Fruit fly (Drosophila melanogaster) whole organism, prepupa: ENCODE measurements around the gene NPF.
A peak's percentile ranks its signal among the peaks of the same experiment; 100 is the strongest.

Source experiments
- CG10631 ChIP-seq: fragments of 200-800 bp; sonication (Bioruptor generic); optimal IDR thresholded peaks from 2 replicates; lab custom pipeline; 2016; ENCODE audit warnings: missing biosample characterization, missing genetic modification characterization
- CG10669 ChIP-seq: fragments of 200-800 bp; sonication (Bioruptor generic); optimal IDR thresholded peaks from 3 replicates; lab custom pipeline; 2018; ENCODE audit warnings: missing biosample characterization, mild to moderate bottlenecking, missing genetic modification characterization, moderate library complexity
- CG11294 ChIP-seq: fragments of 200-800 bp; sonication (Bioruptor generic); IDR thresholded peaks from 2 replicates; pipeline ENCODE4 v1.3.6; 2022; ENCODE audit warnings: missing biosample characterization, missing genetic modification characterization
- CG11762 ChIP-seq: fragments of 200-800 bp; sonication (Bioruptor generic); optimal IDR thresholded peaks from 3 replicates; lab custom pipeline; 2016; ENCODE audit warnings: missing biosample characterization, missing genetic modification characterization; ENCODE audit not compliant: insufficient read depth
- CG11902 ChIP-seq: fragments of 200-800 bp; sonication (Bioruptor generic); optimal IDR thresholded peaks from 3 replicates; lab custom pipeline; 2016; ENCODE audit warnings: missing biosample characterization, missing genetic modification characterization
- CG15336 ChIP-seq: fragments of 200-800 bp; sonication (Bioruptor generic); IDR thresholded peaks from 2 replicates; pipeline ENCODE4 v1.3.6; 2022; ENCODE audit warnings: missing biosample characterization, missing genetic modification characterization
- CG1621 ChIP-seq: fragments of 200-800 bp; sonication (Bioruptor generic); optimal IDR thresholded peaks from 3 replicates; lab custom pipeline; 2018; ENCODE audit warnings: missing biosample characterization, mild to moderate bottlenecking, missing genetic modification characterization
- CG16779 ChIP-seq: fragments of 200-800 bp; sonication (Bioruptor generic); optimal IDR thresholded peaks from 3 replicates; lab custom pipeline; 2017; ENCODE audit warnings: missing biosample characterization, mild to moderate bottlenecking, missing genetic modification characterization
- CG3032 ChIP-seq: fragments of 200-800 bp; optimal IDR thresholded peaks from 2 replicates; lab custom pipeline; 2019; ENCODE audit warnings: missing biosample characterization, mild to moderate bottlenecking, missing genetic modification characterization, moderate library complexity
- CG32006 ChIP-seq: fragments of 200-800 bp; sonication (Bioruptor generic); optimal IDR thresholded peaks from 3 replicates; lab custom pipeline; 2017; ENCODE audit warnings: missing biosample characterization, mild to moderate bottlenecking, missing genetic modification characterization
- CG34406 ChIP-seq: fragments of 200-800 bp; sonication (Bioruptor generic); optimal IDR thresholded peaks from 3 replicates; lab custom pipeline; 2016; ENCODE audit warnings: missing biosample characterization, missing genetic modification characterization
- CG4318 ChIP-seq: fragments of 200-800 bp; sonication (Bioruptor generic); optimal IDR thresholded peaks from 3 replicates; lab custom pipeline; 2017; ENCODE audit warnings: missing biosample characterization, mild to moderate bottlenecking, missing genetic modification characterization
- CG6163 ChIP-seq: fragments of 200-800 bp; sonication (Bioruptor generic); IDR thresholded peaks from 3 replicates; pipeline ENCODE4 v1.3.6; 2022; ENCODE audit warnings: missing biosample characterization, missing genetic modification characterization
- CG6276 ChIP-seq: fragments of 200-800 bp; sonication (Bioruptor generic); optimal IDR thresholded peaks from 2 replicates; lab custom pipeline; 2017; ENCODE audit warnings: missing biosample characterization, mild to moderate bottlenecking, missing genetic modification characterization
- CG6792 ChIP-seq: fragments of 200-800 bp; sonication (Bioruptor generic); optimal IDR thresholded peaks from 3 replicates; lab custom pipeline; 2016; ENCODE audit warnings: missing biosample characterization, missing genetic modification characterization
- CG6808 ChIP-seq: fragments of 200-800 bp; sonication (Bioruptor generic); optimal IDR thresholded peaks from 3 replicates; lab custom pipeline; 2017; ENCODE audit warnings: missing biosample characterization, missing genetic modification characterization, mild to moderate bottlenecking, moderate library complexity, missing genetic modification reagents
- CG6854 ChIP-seq: fragments of 200-800 bp; sonication (Bioruptor generic); optimal IDR thresholded peaks from 2 replicates; lab custom pipeline; 2017; ENCODE audit warnings: missing biosample characterization, mild to moderate bottlenecking, missing genetic modification characterization
- CG8119 ChIP-seq: fragments of 200-800 bp; sonication (Bioruptor generic); IDR thresholded peaks from 3 replicates; pipeline ENCODE4 v1.3.6; 2022; ENCODE audit warnings: missing biosample characterization, missing genetic modification characterization
- CG8319 ChIP-seq: fragments of 200-800 bp; sonication (Bioruptor generic); optimal IDR thresholded peaks from 3 replicates; lab custom pipeline; 2016; ENCODE audit warnings: missing biosample characterization, missing genetic modification characterization
- CG8632 ChIP-seq: fragments of 200-800 bp; sonication (Bioruptor generic); optimal IDR thresholded peaks from 3 replicates; lab custom pipeline; 2016; ENCODE audit warnings: missing biosample characterization, missing genetic modification characterization
- CG9139 ChIP-seq: fragments of 200-800 bp; sonication (Bioruptor generic); optimal IDR thresholded peaks from 3 replicates; lab custom pipeline; 2017; ENCODE audit warnings: missing biosample characterization, mild to moderate bottlenecking, missing genetic modification characterization
- Eip75B ChIP-seq: fragments of 200-800 bp; sonication (Bioruptor generic); optimal IDR thresholded peaks from 3 replicates; lab custom pipeline; 2016; ENCODE audit warnings: missing biosample characterization, missing genetic modification characterization
- Ets21C ChIP-seq: fragments of 200-800 bp; sonication (Bioruptor generic); optimal IDR thresholded peaks from 3 replicates; lab custom pipeline; 2016; ENCODE audit warnings: missing biosample characterization, missing genetic modification characterization
- Ets96B ChIP-seq: fragments of 200-800 bp; optimal IDR thresholded peaks from 2 replicates; lab custom pipeline; 2019; ENCODE audit warnings: missing biosample characterization, mild to moderate bottlenecking, missing genetic modification characterization, moderate library complexity
- Hr38 ChIP-seq: sonication (Bioruptor generic); optimal IDR thresholded peaks from 2 replicates; lab custom pipeline; 2016; ENCODE audit warnings: missing biosample characterization, missing genetic modification characterization
- Hr39 ChIP-seq: fragments of 200-800 bp; sonication (Bioruptor generic); optimal IDR thresholded peaks from 2 replicates; lab custom pipeline; 2016; ENCODE audit warnings: missing biosample characterization, missing genetic modification characterization
- Hr4 ChIP-seq: fragments of 200-800 bp; sonication (Bioruptor generic); optimal IDR thresholded peaks from 3 replicates; lab custom pipeline; 2016; ENCODE audit warnings: missing biosample characterization, missing genetic modification characterization
- Met ChIP-seq: fragments of 200-800 bp; sonication (Bioruptor generic); optimal IDR thresholded peaks from 3 replicates; lab custom pipeline; 2016; ENCODE audit warnings: missing biosample characterization, missing genetic modification characterization
- Smox ChIP-seq: fragments of 200-800 bp; sonication (Bioruptor generic); optimal IDR thresholded peaks from 3 replicates; lab custom pipeline; 2016; ENCODE audit warnings: missing biosample characterization, missing genetic modification characterization
- Sox14 ChIP-seq: fragments of 200-800 bp; sonication (Bioruptor generic); optimal IDR thresholded peaks from 3 replicates; lab custom pipeline; 2016; ENCODE audit warnings: missing biosample characterization, missing genetic modification characterization
- Sox15 ChIP-seq: fragments of 200-800 bp; sonication (Bioruptor generic); optimal IDR thresholded peaks from 3 replicates; lab custom pipeline; 2016; ENCODE audit warnings: missing biosample characterization, missing genetic modification characterization
- achi ChIP-seq: fragments of 200-800 bp; sonication (Bioruptor generic); optimal IDR thresholded peaks from 3 replicates; lab custom pipeline; 2016; ENCODE audit warnings: missing biosample characterization, missing genetic modification characterization
- dac ChIP-seq: fragments of 200-800 bp; sonication (Bioruptor generic); optimal IDR thresholded peaks from 2 replicates; lab custom pipeline; 2017; ENCODE audit warnings: missing biosample characterization, mild to moderate bottlenecking, missing genetic modification characterization
- dsx ChIP-seq: fragments of 200-800 bp; optimal IDR thresholded peaks from 3 replicates; lab custom pipeline; 2019; ENCODE audit warnings: missing biosample characterization, mild to moderate bottlenecking, missing genetic modification characterization, moderate library complexity; ENCODE audit not compliant: poor library complexity, severe bottlenecking
- esn ChIP-seq: fragments of 200-800 bp; sonication (Bioruptor generic); optimal IDR thresholded peaks from 2 replicates; lab custom pipeline; 2016; ENCODE audit warnings: missing biosample characterization, mild to moderate bottlenecking, missing genetic modification characterization, moderate library complexity
- fd59A ChIP-seq: fragments of 200-800 bp; sonication (Bioruptor generic); optimal IDR thresholded peaks from 2 replicates; lab custom pipeline; 2017; ENCODE audit warnings: missing biosample characterization, mild to moderate bottlenecking, missing genetic modification characterization, missing genetic modification reagents
- fd85E ChIP-seq: fragments of 200-800 bp; sonication (Bioruptor generic); optimal IDR thresholded peaks from 3 replicates; lab custom pipeline; 2016; ENCODE audit warnings: missing biosample characterization, missing genetic modification characterization
- fkh ChIP-seq: fragments of 200-800 bp; sonication (Bioruptor generic); optimal IDR thresholded peaks from 3 replicates; lab custom pipeline; 2017; ENCODE audit warnings: missing biosample characterization, mild to moderate bottlenecking, missing genetic modification characterization, moderate library complexity
- lz ChIP-seq: fragments of 200-800 bp; sonication (Bioruptor generic); optimal IDR thresholded peaks from 3 replicates; lab custom pipeline; 2016; ENCODE audit warnings: missing biosample characterization, missing genetic modification characterization
- net ChIP-seq: fragments of 200-800 bp; sonication (Bioruptor generic); optimal IDR thresholded peaks from 3 replicates; lab custom pipeline; 2016; ENCODE audit warnings: missing biosample characterization, missing genetic modification characterization
- salr ChIP-seq, 2 experiments: fragments of 200-800 bp; sonication (Bioruptor generic); optimal IDR thresholded peaks; 3 replicates each; lab custom pipeline; 2016 to 2018; ENCODE audit warnings: missing biosample characterization in 2 of 2, missing genetic modification characterization in 2 of 2, mild to moderate bottlenecking in 1 of 2
- spab ChIP-seq: fragments of 200-800 bp; sonication (Bioruptor generic); optimal IDR thresholded peaks from 2 replicates; lab custom pipeline; 2017; ENCODE audit warnings: missing biosample characterization, mild to moderate bottlenecking, missing genetic modification characterization, missing genetic modification reagents
- ss ChIP-seq, 2 experiments: fragments of 200-800 bp; sonication (Bioruptor generic); optimal IDR thresholded peaks; 2 replicates in 1 of 2; 3 replicates in 1 of 2; lab custom pipeline; 2017 to 2018; ENCODE audit warnings: mild to moderate bottlenecking in 2 of 2, missing biosample characterization in 2 of 2, missing genetic modification characterization in 2 of 2, moderate library complexity in 1 of 2
- svp ChIP-seq: fragments of 200-800 bp; sonication (Bioruptor generic); peaks from one replicate; lab custom pipeline; 2016; ENCODE audit warnings: missing biosample characterization, missing genetic modification characterization
- topi ChIP-seq: fragments of 200-800 bp; sonication (Bioruptor generic); optimal IDR thresholded peaks from 3 replicates; lab custom pipeline; 2016; ENCODE audit warnings: missing biosample characterization, missing genetic modification characterization

The NPF gene

dm6 chr3R:16570484-16570883, 38.5 kb upstream of the NPF start:
- TF ChIP-seq CG11902 (GFP tag; lab: Kevin White, UChicago) (no peak), CG6808 (GFP tag; lab: Kevin White, UChicago) (no peak), spab (GFP tag; lab: Kevin White, UChicago) (no peak), Ets21C (GFP tag; lab: Kevin White, UChicago) (no peak), CG1621 (tag; lab: Kevin White, UChicago) (no peak), CG6276 (GFP tag; lab: Kevin White, UChicago) (no peak), salr (GFP tag; optimal IDR thresholded peaks at IDR 0.05; lab: Kevin White, UChicago) (no peak), Met (no peak), Hr39 (GFP tag; lab: Kevin White, UChicago) (no peak), net (GFP tag; lab: Kevin White, UChicago) (no peak), CG11762 (GFP tag; lab: Kevin White, UChicago) (no peak), CG10669 (GFP tag; lab: Kevin White, UChicago) (no peak), topi (GFP tag; lab: Kevin White, UChicago) (no peak), svp (GFP tag; lab: Kevin White, UChicago) (no peak), CG6792 (GFP tag; lab: Kevin White, UChicago) (no peak), Ets96B (tag; lab: Kevin White, UChicago) (no peak)

- no peak for TF ChIP-seq CG32006 (GFP tag; lab: Kevin White, UChicago)
- TF ChIP-seq net (GFP tag; lab: Kevin White, UChicago) = no peak
- TF ChIP-seq CG16779 (tag; lab: Kevin White, UChicago) = no peak
- no peak for TF ChIP-seq Sox15
- TF ChIP-seq Ets96B (tag; lab: Kevin White, UChicago) = no peak
- no peak for TF ChIP-seq CG6792 (GFP tag; lab: Kevin White, UChicago)
- no peak for TF ChIP-seq CG6808 (GFP tag; lab: Kevin White, UChicago)
- TF ChIP-seq CG8319 (GFP tag; lab: Kevin White, UChicago) = no peak
- TF ChIP-seq ss (GFP tag; optimal IDR thresholded peaks at IDR 0.05; lab: Kevin White, UChicago) = no peak
- no peak for TF ChIP-seq CG11294 (GFP tag; lab: Robert Waterston, UW)
- no peak for TF ChIP-seq CG8632
- TF ChIP-seq CG4318 = no peak
These were observed 37.8 kb upstream of the NPF start, which contains the start of gene CG14891 for dm6 chr3R:16571215-16571614. TSS of gene CG14891 (plus strand) at chr3R:16571515.

- TF ChIP-seq dac (GFP tag; lab: Kevin White, UChicago) = no peak
- TF ChIP-seq fkh (GFP tag; lab: Kevin White, UChicago) = peak; percentile 81
- TF ChIP-seq fd85E = no peak
- TF ChIP-seq esn (GFP tag; lab: Kevin White, UChicago) = no peak
- no peak for TF ChIP-seq CG9139 (GFP tag; lab: Kevin White, UChicago)
- no peak for TF ChIP-seq achi (GFP tag; lab: Kevin White, UChicago)
- TF ChIP-seq CG4318 = no peak
- peak; percentile 12 for TF ChIP-seq lz (GFP tag; lab: Kevin White, UChicago)
- no peak for TF ChIP-seq salr (GFP tag; optimal IDR thresholded peaks at IDR 0.05; lab: Kevin White, UChicago)
- TF ChIP-seq CG6854 = no peak
- peak; percentile 8 for TF ChIP-seq Smox (GFP tag; lab: Kevin White, UChicago)
- no peak for TF ChIP-seq topi (GFP tag; lab: Kevin White, UChicago)
- TF ChIP-seq CG15336 (GFP tag; lab: Robert Waterston, UW) = no peak
- TF ChIP-seq ss (GFP tag; optimal IDR thresholded peaks at IDR 0.05; lab: Kevin White, UChicago) = no peak
- TF ChIP-seq Sox14 (GFP tag; lab: Kevin White, UChicago) = no peak
- TF ChIP-seq fd59A (GFP tag; lab: Kevin White, UChicago) = no peak
- TF ChIP-seq Hr4 (GFP tag; lab: Kevin White, UChicago) = no peak
- TF ChIP-seq Hr39 (GFP tag; lab: Kevin White, UChicago) = peak; percentile 35
- no peak for TF ChIP-seq dsx
- TF ChIP-seq CG3032 (tag; lab: Kevin White, UChicago) = no peak
- no peak for TF ChIP-seq CG32006 (GFP tag; lab: Kevin White, UChicago)
- TF ChIP-seq Sox15 = no peak
- no peak for TF ChIP-seq CG34406 (GFP tag; lab: Kevin White, UChicago)
- no peak for TF ChIP-seq spab (GFP tag; lab: Kevin White, UChicago)
- no peak for TF ChIP-seq Eip75B (GFP tag; lab: Kevin White, UChicago)
- TF ChIP-seq net (GFP tag; lab: Kevin White, UChicago) = no peak
- TF ChIP-seq svp (GFP tag; lab: Kevin White, UChicago) = peak; percentile 71
- no peak for TF ChIP-seq Hr38 (GFP tag; lab: Kevin White, UChicago)
- no peak for TF ChIP-seq CG11762 (GFP tag; lab: Kevin White, UChicago)
- no peak for TF ChIP-seq CG8119 (GFP tag; lab: Robert Waterston, UW)
- no peak for TF ChIP-seq CG6163
- peak; percentile 2 for TF ChIP-seq CG10631
These were observed 35.4 kb upstream of the NPF start, which contains the start of gene CG14903 for dm6 chr3R:16573483-16574145. TSS of gene CG14903 (minus strand) at chr3R:16573752.
